Fruit fly (Drosophila melanogaster) whole organism, prepupa: Measurements from ENCODE around the gene Idgf2.
A peak's percentile ranks its signal among the peaks of the same experiment; 100 is the strongest.

Experiments used
- Blimp-1 ChIP-seq: fragments of 200-800 bp; sonication (Bioruptor generic); optimal IDR thresholded peaks from 3 replicates; lab custom pipeline; 2017; ENCODE audit warnings: missing biosample characterization, missing genetic modification characterization, mild to moderate bottlenecking, moderate library complexity, missing genetic modification reagents
- CG10631 ChIP-seq: fragments of 200-800 bp; sonication (Bioruptor generic); optimal IDR thresholded peaks from 2 replicates; lab custom pipeline; 2016; ENCODE audit warnings: missing biosample characterization, missing genetic modification characterization
- CG11762 ChIP-seq: fragments of 200-800 bp; sonication (Bioruptor generic); optimal IDR thresholded peaks from 3 replicates; lab custom pipeline; 2016; ENCODE audit warnings: missing biosample characterization, missing genetic modification characterization; ENCODE audit not compliant: insufficient read depth
- CG11902 ChIP-seq: fragments of 200-800 bp; sonication (Bioruptor generic); optimal IDR thresholded peaks from 3 replicates; lab custom pipeline; 2016; ENCODE audit warnings: missing biosample characterization, missing genetic modification characterization
- CG1621 ChIP-seq: fragments of 200-800 bp; sonication (Bioruptor generic); optimal IDR thresholded peaks from 3 replicates; lab custom pipeline; 2018; ENCODE audit warnings: missing biosample characterization, mild to moderate bottlenecking, missing genetic modification characterization
- CG16779 ChIP-seq: fragments of 200-800 bp; sonication (Bioruptor generic); optimal IDR thresholded peaks from 3 replicates; lab custom pipeline; 2017; ENCODE audit warnings: missing biosample characterization, mild to moderate bottlenecking, missing genetic modification characterization
- CG31627 ChIP-seq: fragments of 200-800 bp; sonication (Bioruptor generic); optimal IDR thresholded peaks from 3 replicates; lab custom pipeline; 2016; ENCODE audit warnings: missing biosample characterization, missing genetic modification characterization
- CG34406 ChIP-seq: fragments of 200-800 bp; sonication (Bioruptor generic); optimal IDR thresholded peaks from 3 replicates; lab custom pipeline; 2016; ENCODE audit warnings: missing biosample characterization, missing genetic modification characterization
- CG3919 ChIP-seq: fragments of 200-800 bp; sonication (Bioruptor generic); optimal IDR thresholded peaks from 3 replicates; lab custom pipeline; 2016; ENCODE audit warnings: missing biosample characterization, missing genetic modification characterization
- CG4318 ChIP-seq: fragments of 200-800 bp; sonication (Bioruptor generic); optimal IDR thresholded peaks from 3 replicates; lab custom pipeline; 2017; ENCODE audit warnings: missing biosample characterization, mild to moderate bottlenecking, missing genetic modification characterization
- CG6163 ChIP-seq: fragments of 200-800 bp; sonication (Bioruptor generic); IDR thresholded peaks from 3 replicates; pipeline ENCODE4 v1.3.6; 2022; ENCODE audit warnings: missing biosample characterization, missing genetic modification characterization
- CG6276 ChIP-seq: fragments of 200-800 bp; sonication (Bioruptor generic); optimal IDR thresholded peaks from 2 replicates; lab custom pipeline; 2017; ENCODE audit warnings: missing biosample characterization, mild to moderate bottlenecking, missing genetic modification characterization
- CG6792 ChIP-seq: fragments of 200-800 bp; sonication (Bioruptor generic); optimal IDR thresholded peaks from 3 replicates; lab custom pipeline; 2016; ENCODE audit warnings: missing biosample characterization, missing genetic modification characterization
- CG6808 ChIP-seq: fragments of 200-800 bp; sonication (Bioruptor generic); optimal IDR thresholded peaks from 3 replicates; lab custom pipeline; 2017; ENCODE audit warnings: missing biosample characterization, missing genetic modification characterization, mild to moderate bottlenecking, moderate library complexity, missing genetic modification reagents
- CG6854 ChIP-seq: fragments of 200-800 bp; sonication (Bioruptor generic); optimal IDR thresholded peaks from 2 replicates; lab custom pipeline; 2017; ENCODE audit warnings: missing biosample characterization, mild to moderate bottlenecking, missing genetic modification characterization
- CG7368 ChIP-seq: fragments of 200-800 bp; sonication (Bioruptor generic); optimal IDR thresholded peaks from 3 replicates; lab custom pipeline; 2016; ENCODE audit warnings: missing biosample characterization, missing genetic modification characterization
- CG8119 ChIP-seq: fragments of 200-800 bp; sonication (Bioruptor generic); IDR thresholded peaks from 3 replicates; pipeline ENCODE4 v1.3.6; 2022; ENCODE audit warnings: missing biosample characterization, missing genetic modification characterization
- CG8319 ChIP-seq: fragments of 200-800 bp; sonication (Bioruptor generic); optimal IDR thresholded peaks from 3 replicates; lab custom pipeline; 2016; ENCODE audit warnings: missing biosample characterization, missing genetic modification characterization
- CG8632 ChIP-seq: fragments of 200-800 bp; sonication (Bioruptor generic); optimal IDR thresholded peaks from 3 replicates; lab custom pipeline; 2016; ENCODE audit warnings: missing biosample characterization, missing genetic modification characterization
- Eip78C ChIP-seq: fragments of 200-800 bp; sonication (Bioruptor generic); peaks from one replicate; lab custom pipeline; 2016; ENCODE audit warnings: missing biosample characterization, missing genetic modification characterization
- Eip93F ChIP-seq: fragments of 200-800 bp; sonication (Bioruptor generic); optimal IDR thresholded peaks from 2 replicates; lab custom pipeline; 2016; ENCODE audit warnings: missing biosample characterization, mild to moderate bottlenecking, missing genetic modification characterization
- Ets21C ChIP-seq: fragments of 200-800 bp; sonication (Bioruptor generic); optimal IDR thresholded peaks from 3 replicates; lab custom pipeline; 2016; ENCODE audit warnings: missing biosample characterization, missing genetic modification characterization
- Hr39 ChIP-seq: fragments of 200-800 bp; sonication (Bioruptor generic); optimal IDR thresholded peaks from 2 replicates; lab custom pipeline; 2016; ENCODE audit warnings: missing biosample characterization, missing genetic modification characterization
- Lpt ChIP-seq: fragments of 200-800 bp; sonication (Bioruptor generic); optimal IDR thresholded peaks from 3 replicates; lab custom pipeline; 2016; ENCODE audit warnings: missing biosample characterization, missing genetic modification characterization
- OdsH ChIP-seq: fragments of 200-800 bp; sonication (Bioruptor generic); optimal IDR thresholded peaks from 3 replicates; lab custom pipeline; 2016; ENCODE audit warnings: missing biosample characterization, missing genetic modification characterization
- Smox ChIP-seq: fragments of 200-800 bp; sonication (Bioruptor generic); optimal IDR thresholded peaks from 3 replicates; lab custom pipeline; 2016; ENCODE audit warnings: missing biosample characterization, missing genetic modification characterization
- Sox102F ChIP-seq: fragments of 200-800 bp; sonication (Bioruptor generic); optimal IDR thresholded peaks from 2 replicates; lab custom pipeline; 2016; ENCODE audit warnings: missing biosample characterization, mild to moderate bottlenecking, missing genetic modification characterization
- achi ChIP-seq: fragments of 200-800 bp; sonication (Bioruptor generic); optimal IDR thresholded peaks from 3 replicates; lab custom pipeline; 2016; ENCODE audit warnings: missing biosample characterization, missing genetic modification characterization
- acj6 ChIP-seq: fragments of 200-800 bp; sonication (Bioruptor generic); optimal IDR thresholded peaks from 3 replicates; lab custom pipeline; 2016; ENCODE audit warnings: missing biosample characterization, missing genetic modification characterization
- cyc ChIP-seq: fragments of 200-800 bp; sonication (Bioruptor generic); optimal IDR thresholded peaks from 3 replicates; lab custom pipeline; 2016; ENCODE audit warnings: missing biosample characterization, missing genetic modification characterization
- dac ChIP-seq: fragments of 200-800 bp; sonication (Bioruptor generic); optimal IDR thresholded peaks from 2 replicates; lab custom pipeline; 2017; ENCODE audit warnings: missing biosample characterization, mild to moderate bottlenecking, missing genetic modification characterization
- dsx ChIP-seq: fragments of 200-800 bp; optimal IDR thresholded peaks from 3 replicates; lab custom pipeline; 2019; ENCODE audit warnings: missing biosample characterization, mild to moderate bottlenecking, missing genetic modification characterization, moderate library complexity; ENCODE audit not compliant: poor library complexity, severe bottlenecking
- eg ChIP-seq: fragments of 200-800 bp; sonication (Bioruptor generic); IDR thresholded peaks from 3 replicates; pipeline ENCODE4 v1.3.6; 2022; ENCODE audit warnings: missing biosample characterization, missing genetic modification characterization
- esn ChIP-seq: fragments of 200-800 bp; sonication (Bioruptor generic); optimal IDR thresholded peaks from 2 replicates; lab custom pipeline; 2016; ENCODE audit warnings: missing biosample characterization, mild to moderate bottlenecking, missing genetic modification characterization, moderate library complexity
- fd85E ChIP-seq: fragments of 200-800 bp; sonication (Bioruptor generic); optimal IDR thresholded peaks from 3 replicates; lab custom pipeline; 2016; ENCODE audit warnings: missing biosample characterization, missing genetic modification characterization
- fkh ChIP-seq: fragments of 200-800 bp; sonication (Bioruptor generic); optimal IDR thresholded peaks from 3 replicates; lab custom pipeline; 2017; ENCODE audit warnings: missing biosample characterization, mild to moderate bottlenecking, missing genetic modification characterization, moderate library complexity
- lz ChIP-seq: fragments of 200-800 bp; sonication (Bioruptor generic); optimal IDR thresholded peaks from 3 replicates; lab custom pipeline; 2016; ENCODE audit warnings: missing biosample characterization, missing genetic modification characterization
- net ChIP-seq: fragments of 200-800 bp; sonication (Bioruptor generic); optimal IDR thresholded peaks from 3 replicates; lab custom pipeline; 2016; ENCODE audit warnings: missing biosample characterization, missing genetic modification characterization
- pdm3 ChIP-seq: fragments of 200-800 bp; sonication (Bioruptor generic); optimal IDR thresholded peaks from 3 replicates; lab custom pipeline; 2016; ENCODE audit warnings: missing biosample characterization, missing genetic modification characterization
- salr ChIP-seq, 2 experiments: fragments of 200-800 bp; sonication (Bioruptor generic); optimal IDR thresholded peaks; 3 replicates each; lab custom pipeline; 2016 to 2018; ENCODE audit warnings: missing biosample characterization in 2 of 2, missing genetic modification characterization in 2 of 2, mild to moderate bottlenecking in 1 of 2
- ss ChIP-seq, 2 experiments: fragments of 200-800 bp; sonication (Bioruptor generic); optimal IDR thresholded peaks; 2 replicates in 1 of 2; 3 replicates in 1 of 2; lab custom pipeline; 2017 to 2018; ENCODE audit warnings: mild to moderate bottlenecking in 2 of 2, missing biosample characterization in 2 of 2, missing genetic modification characterization in 2 of 2, moderate library complexity in 1 of 2
- svp ChIP-seq: fragments of 200-800 bp; sonication (Bioruptor generic); peaks from one replicate; lab custom pipeline; 2016; ENCODE audit warnings: missing biosample characterization, missing genetic modification characterization
- topi ChIP-seq: fragments of 200-800 bp; sonication (Bioruptor generic); optimal IDR thresholded peaks from 3 replicates; lab custom pipeline; 2016; ENCODE audit warnings: missing biosample characterization, missing genetic modification characterization
- vri ChIP-seq: fragments of 200-800 bp; sonication (Bioruptor generic); optimal IDR thresholded peaks from 3 replicates; lab custom pipeline; 2016; ENCODE audit warnings: missing biosample characterization, mild to moderate bottlenecking, missing genetic modification characterization

Idgf2 gene

DNA sequence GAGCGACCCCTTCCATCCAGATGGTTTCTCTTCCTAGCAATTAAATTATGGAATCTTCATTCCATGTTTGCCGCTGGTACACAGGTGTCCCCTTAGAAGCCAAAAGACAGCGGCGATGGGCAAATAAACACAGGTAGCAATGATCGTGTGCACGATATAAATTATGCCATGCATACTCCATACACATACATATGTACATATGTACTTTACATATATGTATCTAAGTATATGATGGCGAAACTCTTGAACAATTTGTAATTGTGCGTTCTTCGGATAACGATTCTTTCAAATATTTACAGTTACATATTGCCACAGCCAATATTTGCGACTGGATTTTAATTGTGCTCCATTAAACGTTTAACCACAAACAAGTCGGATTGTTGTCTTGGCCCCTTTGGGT is 29.4 kb downstream of the Idgf2 start (continued):
- TF ChIP-seq CG10631 (GFP tag; lab: Kevin White, UChicago) (peak; percentile 46), CG6854 (peak; percentile 4), ss (GFP tag; optimal IDR thresholded peaks at IDR 0.05; lab: Kevin White, UChicago) (peak in 1 of 2 experiments; percentile 41), eg (GFP tag; lab: Robert Waterston, UW) (no peak), CG8319 (GFP tag; lab: Kevin White, UChicago) (no peak), Hr39 (GFP tag; lab: Kevin White, UChicago) (no peak), topi (GFP tag; lab: Kevin White, UChicago) (peak; percentile 57)

DNA sequence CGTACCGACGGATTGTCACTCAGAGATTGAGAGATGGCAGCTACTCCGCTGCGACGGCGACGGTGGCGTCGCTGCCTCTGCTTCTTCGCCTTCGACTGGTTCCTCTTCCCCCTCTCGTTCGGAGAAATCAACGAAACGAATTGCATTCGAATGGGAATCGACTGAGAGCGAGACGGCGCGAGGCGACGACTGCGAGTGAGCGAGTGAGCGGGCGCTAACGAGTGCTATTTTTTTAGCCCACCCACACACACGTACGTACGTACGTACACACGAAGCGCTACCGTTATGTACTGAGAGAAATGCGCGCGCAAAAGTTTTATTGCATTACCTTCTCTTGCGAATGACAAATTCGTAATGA is 38.5 kb downstream of the Idgf2 start, which contains the start of gene dac:
TSS of gene dac (minus strand) at position 356 of the 358 bp plus-strand sequence.
- TF ChIP-seq Eip78C (GFP tag; lab: Kevin White, UChicago) (peak; percentile 1), dac (GFP tag; lab: Kevin White, UChicago) (peak; percentile 58), CG6163 (GFP tag; lab: Robert Waterston, UW) (peak; percentile 33; the same call in 1 of the 3 replicates), svp (GFP tag; lab: Kevin White, UChicago) (peak; percentile 52), CG6854 (no peak), ss (GFP tag; optimal IDR thresholded peaks at IDR 0.05; lab: Kevin White, UChicago) (no peak)

dm6 chr2L:16486001-16486793 is 39.1 kb downstream of the Idgf2 start:
- TF ChIP-seq Sox102F (peak; percentile 28), CG11902 (no peak), ss (GFP tag; optimal IDR thresholded peaks at IDR 0.05; lab: Kevin White, UChicago) (peak; percentile 35 to 72), acj6 (peak; percentile 23), CG3919 (peak; percentile 35), CG6276 (GFP tag; lab: Kevin White, UChicago) (no peak), CG16779 (tag; lab: Kevin White, UChicago) (no peak), lz (peak; percentile 9), Smox (GFP tag; lab: Kevin White, UChicago) (peak; percentile 29), CG4318 (GFP tag; lab: Kevin White, UChicago) (no peak), CG8319 (GFP tag; lab: Kevin White, UChicago) (no peak), cyc (GFP tag; lab: Kevin White, UChicago) (peak; percentile 24), CG6854 (no peak), topi (GFP tag; lab: Kevin White, UChicago) (peak; percentile 20), Ets21C (GFP tag; lab: Kevin White, UChicago) (no peak), CG31627 (GFP tag; lab: Kevin White, UChicago) (peak; percentile 34), fkh (GFP tag; lab: Kevin White, UChicago) (peak; percentile 99), achi (GFP tag; lab: Kevin White, UChicago) (no peak), eg (GFP tag; lab: Robert Waterston, UW) (peak; percentile 41), CG6808 (peak; percentile 34), CG1621 (no peak), svp (GFP tag; lab: Kevin White, UChicago) (peak; percentile 74), vri (GFP tag; lab: Kevin White, UChicago) (peak; percentile 30), Eip93F (no peak), CG6163 (GFP tag; lab: Robert Waterston, UW) (peak; percentile 45; the same call in 2 of the 3 replicates), dsx (GFP tag; lab: Kevin White, UChicago) (no peak), Blimp-1 (peak; percentile 49), CG7368 (GFP tag; lab: Kevin White, UChicago) (peak; percentile 14), fd85E (GFP tag; lab: Kevin White, UChicago) (no peak), Lpt (GFP tag; lab: Kevin White, UChicago) (peak; percentile 34), CG6792 (GFP tag; lab: Kevin White, UChicago) (no peak), CG8119 (GFP tag; lab: Robert Waterston, UW) (no peak), CG34406 (GFP tag; lab: Kevin White, UChicago) (peak; percentile 10), salr (GFP tag; optimal IDR thresholded peaks at IDR 0.05; lab: Kevin White, UChicago) (peak; percentile 18 to 54), net (GFP tag; lab: Kevin White, UChicago) (peak; percentile 34), CG8632 (GFP tag; lab: Kevin White, UChicago) (peak; percentile 50), CG11762 (no peak), esn (GFP tag; lab: Kevin White, UChicago) (peak; percentile 25), pdm3 (GFP tag; lab: Kevin White, UChicago) (peak; percentile 52), OdsH (GFP tag; lab: Kevin White, UChicago) (peak; percentile 30)
